Fruit fly (Drosophila melanogaster): ENCODE measurements around the gene CG33932.

DNA sequence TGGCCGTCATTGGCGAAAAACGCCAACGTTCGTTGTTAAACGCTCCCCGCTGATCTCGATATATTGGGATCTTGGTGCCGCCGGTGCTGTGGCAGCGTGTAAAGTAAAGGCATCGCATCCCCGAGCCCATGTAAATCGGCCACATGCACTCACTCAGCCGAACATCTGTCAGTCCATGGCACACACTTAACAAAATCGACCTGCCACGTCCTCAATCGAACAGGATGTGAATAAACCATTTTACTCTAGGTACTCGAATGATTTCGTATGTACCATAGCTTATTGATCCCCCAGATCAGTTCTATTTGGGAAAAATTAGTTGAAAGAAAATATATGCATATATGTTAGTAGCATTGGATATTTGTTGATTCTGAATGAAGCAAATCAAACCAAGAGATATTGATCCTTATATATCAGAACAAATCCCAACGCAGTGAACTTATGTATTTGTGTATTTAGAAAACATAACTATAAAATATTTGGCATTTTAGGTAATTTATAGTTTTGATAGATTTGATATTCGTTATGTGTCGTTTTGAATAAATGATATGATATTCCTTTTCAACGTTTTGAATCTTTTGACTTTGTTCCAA, 27.8 kb upstream of the CG33932 start:
- TF ChIP-seq CG8478 (optimal IDR thresholded peaks at IDR 0.05) (no peak), CTCF (optimal IDR thresholded peaks at IDR 0.05) (no peak)

All from S2 (cell line).